Worm (Caenorhabditis elegans) whole organism, dauer: Measurements from ENCODE around the gene K08D9.10.

Source experiments
- unc-62 ChIP-seq: sonication (generic microtip); optimal IDR thresholded peaks from 2 replicates; lab custom pipeline; 2017; ENCODE audit warnings: missing biosample characterization, missing genetic modification reagents, missing genetic modification characterization

Gene K08D9.10

ce11 chrV:3230597-3230996 is at the start of gene K08D9.10:
Gene K08D9.10, plus strand, starts transcription at chrV:3230897.
- TF ChIP-seq unc-62 (GFP tag; lab: Kevin White, UChicago) = no peak

- no peak for TF ChIP-seq unc-62 (GFP tag; lab: Kevin White, UChicago)
These were observed 44.8 kb upstream of the K08D9.10 start for ce11 chrV:3185855-3186254.

- TF ChIP-seq unc-62 (GFP tag; lab: Kevin White, UChicago) = no peak
These were observed 42.7 kb upstream of the K08D9.10 start, which contains the start of gene lag-2 for ce11 chrV:3188043-3188442. Gene lag-2, plus strand, starts transcription at chrV:3188343.

- no peak for TF ChIP-seq unc-62 (GFP tag; lab: Kevin White, UChicago)
These were observed 37.5 kb upstream of the K08D9.10 start, which contains the start of the genes Y73C8B.3 and Y73C8B.9 for ce11 chrV:3193091-3193608. Gene Y73C8B.3, minus strand, starts transcription at chrV:3193237. Gene Y73C8B.9, plus strand, starts transcription at chrV:3193558.

DNA sequence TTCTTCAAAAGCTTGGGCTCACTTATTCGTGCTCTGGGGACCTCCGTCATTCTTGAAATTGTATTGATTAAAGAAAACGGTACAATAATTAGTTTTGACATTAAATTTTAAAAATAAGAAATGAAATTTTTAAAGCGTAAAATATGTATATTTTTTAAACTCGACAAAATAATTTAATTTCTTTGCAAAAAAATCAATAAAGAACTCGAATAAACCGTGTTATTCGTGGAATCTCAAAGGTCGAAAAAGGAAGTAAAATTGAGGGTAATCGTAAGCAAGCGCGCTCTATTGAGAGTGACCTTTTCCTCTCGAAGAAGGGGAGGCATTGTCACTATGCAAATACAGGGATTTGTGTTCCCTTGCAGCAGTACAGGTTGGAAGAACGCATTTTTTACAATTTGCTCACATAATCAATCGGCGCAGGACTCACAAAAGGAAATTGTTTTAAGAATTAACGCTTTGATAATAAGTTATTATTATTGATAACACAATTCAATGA is 35.7 kb upstream of the K08D9.10 start, which contains the start of gene Y73C8B.2:
Gene Y73C8B.2 (minus strand): TSS at position 51 of the 499 bp plus-strand sequence.
- no peak for TF ChIP-seq unc-62 (GFP tag; lab: Kevin White, UChicago)

DNA sequence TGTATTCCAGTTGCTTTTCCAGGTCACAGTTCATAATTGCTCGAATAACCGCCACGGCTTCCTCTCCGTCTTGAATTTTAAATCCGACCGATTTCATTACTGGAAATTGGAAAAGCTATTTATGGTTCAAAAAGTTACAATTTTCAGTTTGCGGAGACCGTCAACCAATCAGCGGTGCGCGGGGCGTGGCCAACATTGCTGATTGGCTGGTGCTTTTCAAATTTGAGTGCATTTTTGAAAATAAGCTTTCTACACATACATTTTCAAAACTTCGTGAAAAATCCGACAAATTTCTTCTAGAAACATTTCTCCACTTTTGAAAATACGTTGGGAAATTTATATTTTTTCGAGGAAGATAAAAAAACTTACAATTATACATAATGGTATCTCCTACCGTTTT is 34.9 kb upstream of the K08D9.10 start:
- TF ChIP-seq unc-62 (GFP tag; lab: Kevin White, UChicago) = no peak

DNA sequence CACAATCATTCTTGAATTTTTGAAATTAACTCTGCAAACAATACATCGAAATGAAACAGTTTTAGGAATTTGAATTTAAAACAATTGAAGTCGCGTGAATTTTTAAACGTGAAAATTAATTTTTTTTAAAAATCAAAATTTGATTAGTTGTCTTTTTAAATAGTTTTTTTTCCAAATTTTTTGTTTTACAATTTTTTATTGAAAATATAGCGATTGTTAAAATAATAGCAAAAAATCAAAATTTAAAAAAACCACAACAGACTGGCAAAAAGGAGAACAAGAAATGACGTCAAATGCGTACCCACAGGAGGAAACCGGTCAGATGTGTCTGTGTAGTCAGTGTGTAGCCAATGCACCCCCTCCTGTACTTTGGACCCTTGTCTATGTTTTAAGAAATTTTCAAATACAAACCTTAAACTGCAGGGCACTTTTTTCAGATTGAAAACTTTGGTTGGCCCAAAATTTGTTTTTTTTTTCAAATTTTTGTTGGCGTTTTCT is 33.8 kb upstream of the K08D9.10 start, which contains the start of the genes Y73C8B.1 and Y73C8B.5:
Gene Y73C8B.1 (minus strand): TSS at position 51 of the 498 bp plus-strand sequence.
Gene Y73C8B.5 (plus strand): TSS at position 437 of the 498 bp plus-strand sequence.
- TF ChIP-seq unc-62 (GFP tag; lab: Kevin White, UChicago) = no peak

- no peak for TF ChIP-seq unc-62 (GFP tag; lab: Kevin White, UChicago)
These were observed 30.4 kb upstream of the K08D9.10 start, which contains the start of gene K08D9.4 for ce11 chrV:3200323-3200722. Gene K08D9.4, minus strand, starts transcription at chrV:3200423.

ce11 chrV:3204433-3204832 is 26.3 kb upstream of the K08D9.10 start:
- no peak for TF ChIP-seq unc-62 (GFP tag; lab: Kevin White, UChicago)

- TF ChIP-seq unc-62 (GFP tag; lab: Kevin White, UChicago) = no peak
These were observed 21.8 kb upstream of the K08D9.10 start for ce11 chrV:3208940-3209339.

DNA sequence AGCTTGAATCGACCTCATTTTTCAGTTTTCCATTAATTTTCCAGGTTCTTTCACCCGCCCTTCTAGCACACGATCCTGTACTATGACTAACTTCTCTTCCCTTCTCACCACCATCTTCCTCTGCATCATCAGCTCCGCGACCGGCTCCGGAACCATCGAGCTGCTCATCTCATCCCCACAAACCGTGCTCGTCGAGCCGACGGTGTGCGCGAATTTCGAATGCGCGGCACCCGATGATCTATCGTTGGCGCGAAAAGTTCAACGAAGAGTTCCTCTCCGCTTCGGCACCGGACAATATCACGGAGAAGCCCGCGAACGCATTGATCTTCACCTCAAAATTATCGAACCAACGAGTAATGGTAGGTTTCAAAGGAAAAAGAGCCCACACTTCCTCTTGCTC is 20.6 kb upstream of the K08D9.10 start, which contains the start of gene apx-1:
Gene apx-1 (plus strand): TSS at position 50 of the 400 bp plus-strand sequence.
- no peak for TF ChIP-seq unc-62 (GFP tag; lab: Kevin White, UChicago)

ce11 chrV:3218604-3219003 is 12.1 kb upstream of the K08D9.10 start:
- no peak for TF ChIP-seq unc-62 (GFP tag; lab: Kevin White, UChicago)

DNA sequence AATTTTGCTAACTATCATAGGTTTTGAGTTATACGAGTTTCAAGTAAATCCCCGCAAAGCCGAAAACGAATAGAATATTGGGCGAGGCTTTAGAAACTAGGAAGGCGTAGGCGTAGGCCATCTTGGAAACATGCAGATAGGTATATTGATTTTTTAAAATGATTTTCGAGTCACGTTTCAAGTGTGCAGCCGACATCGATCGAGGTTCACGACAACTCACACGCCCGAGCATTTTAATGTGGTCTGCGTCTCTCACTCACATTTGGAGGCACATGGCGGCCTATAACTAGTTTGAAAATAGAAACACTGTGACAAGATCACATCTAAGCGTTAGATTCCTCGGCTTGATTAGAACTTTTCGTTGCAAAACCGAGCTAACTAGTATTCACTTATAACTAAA is 3.3 kb upstream of the K08D9.10 start, which contains the start of gene K08D9.2:
Gene K08D9.2 (plus strand): TSS at position 301 of the 400 bp plus-strand sequence.
- no peak for TF ChIP-seq unc-62 (GFP tag; lab: Kevin White, UChicago)

DNA sequence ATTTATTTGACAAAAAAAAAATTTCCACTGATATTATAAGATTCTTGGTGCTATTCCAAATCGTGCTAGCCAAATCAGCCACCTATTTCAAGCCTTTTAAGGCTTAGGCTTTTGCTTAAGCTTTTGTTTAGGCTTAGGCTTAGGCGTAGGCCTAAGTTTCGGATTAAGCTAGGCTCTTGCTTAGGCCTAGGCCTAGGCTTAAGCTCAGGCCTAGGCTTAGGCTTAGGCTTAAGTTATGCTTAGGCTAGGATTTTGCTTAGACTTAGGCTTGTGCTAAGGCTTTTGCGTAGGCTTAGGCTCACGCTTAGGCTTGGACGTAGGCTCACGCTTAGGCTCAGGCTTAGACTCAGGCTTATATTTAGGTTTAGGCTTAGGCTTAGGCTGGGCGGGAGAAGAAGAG is 547 bp upstream of the K08D9.10 start:
- no peak for TF ChIP-seq unc-62 (GFP tag; lab: Kevin White, UChicago)

- no peak for TF ChIP-seq unc-62 (GFP tag; lab: Kevin White, UChicago)
These were observed 4.2 kb downstream of the K08D9.10 start, which contains the start of gene K08D9.6 for ce11 chrV:3234887-3235286. Gene K08D9.6, minus strand, starts transcription at chrV:3234987.

ce11 chrV:3236610-3237009 is 5.9 kb downstream of the K08D9.10 start, which contains the start of the genes K08D9.9 and str-16:
Gene K08D9.9, minus strand, starts transcription at chrV:3236710.
Gene str-16, plus strand, starts transcription at chrV:3236875.
- TF ChIP-seq unc-62 (GFP tag; lab: Kevin White, UChicago) = no peak
